Worm (Caenorhabditis elegans) whole organism, early embryonic: ENCODE data around the gene fbxb-65.
"Not testable (repeated sequence)": the region's sequence is repeated elsewhere in the genome, so short reads cannot be mapped to it uniquely, and the experiment has no call there.

Experiments
- B0310.2 ChIP-seq: sonication (generic microtip); optimal IDR thresholded peaks from 2 replicates; lab custom pipeline; 2016; ENCODE audit warnings: mild to moderate bottlenecking, missing genetic modification characterization, missing compliant biosample characterization
- F13C5.2 ChIP-seq: sonication (generic microtip); optimal IDR thresholded peaks from 2 replicates; lab custom pipeline; 2017; ENCODE audit warnings: mild to moderate bottlenecking, missing genetic modification characterization, inconsistent platforms, missing compliant biosample characterization
- aly-1 ChIP-seq: sonication (generic microtip); optimal IDR thresholded peaks from 2 replicates; lab custom pipeline; 2016; ENCODE audit warnings: missing genetic modification characterization, missing compliant biosample characterization
- ama-1 ChIP-seq: fragments of 150-350 bp; optimal IDR thresholded peaks from 2 replicates; lab custom pipeline; 2014
- ceh-13 ChIP-seq: fragments of 200-800 bp; sonication (Bioruptor generic); optimal IDR thresholded peaks from 2 replicates; lab custom pipeline; 2018; ENCODE audit warnings: mild to moderate bottlenecking, missing genetic modification characterization, missing compliant biosample characterization
- ceh-36 ChIP-seq: sonication (generic microtip); optimal IDR thresholded peaks from 2 replicates; lab custom pipeline; 2016; ENCODE audit warnings: missing genetic modification characterization, inconsistent platforms, missing compliant biosample characterization
- ets-7 ChIP-seq: sonication (generic microtip); optimal IDR thresholded peaks from 2 replicates; lab custom pipeline; 2016; ENCODE audit warnings: missing genotype, missing genetic modification characterization, missing compliant biosample characterization
- flt-1 ChIP-seq: fragments of 200-800 bp; sonication (Bioruptor generic); IDR thresholded peaks from 2 replicates; pipeline ENCODE4 v1.3.6; 2022; ENCODE audit warnings: missing genetic modification characterization, missing compliant biosample characterization
- hmbx-1 ChIP-seq: sonication (generic microtip); optimal IDR thresholded peaks from 2 replicates; lab custom pipeline; 2016; ENCODE audit warnings: mild to moderate bottlenecking, missing genetic modification characterization, missing compliant biosample characterization
- hmg-4 ChIP-seq: fragments of 200-800 bp; sonication (Bioruptor generic); optimal IDR thresholded peaks from 2 replicates; lab custom pipeline; 2018; ENCODE audit warnings: mild to moderate bottlenecking, missing genetic modification characterization, missing compliant biosample characterization
- hnd-1 ChIP-seq: sonication (generic microtip); optimal IDR thresholded peaks from 2 replicates; lab custom pipeline; 2016; ENCODE audit warnings: missing genetic modification characterization, missing compliant biosample characterization
- pes-1 ChIP-seq: fragments of 200-800 bp; sonication (Bioruptor generic); IDR thresholded peaks from 2 replicates; pipeline ENCODE4 v1.3.6; 2022; ENCODE audit warnings: missing genetic modification reagents, missing genetic modification characterization, missing compliant biosample characterization
- scrt-1 ChIP-seq: fragments of 200-800 bp; sonication (Bioruptor generic); IDR thresholded peaks from 2 replicates; pipeline ENCODE4 v1.3.6; 2022; ENCODE audit warnings: missing genetic modification characterization, missing compliant biosample characterization
- sea-1 ChIP-seq: fragments of 200-800 bp; sonication (Bioruptor generic); conservative IDR thresholded peaks from 2 replicates; pipeline ENCODE4 v1.3.6; 2022; ENCODE audit warnings: missing genetic modification characterization, missing compliant biosample characterization
- tbx-11 ChIP-seq: fragments of 200-800 bp; sonication (Bioruptor generic); IDR thresholded peaks from 2 replicates; pipeline ENCODE4 v1.3.6; 2022; ENCODE audit warnings: missing genetic modification characterization, missing compliant biosample characterization
- tbx-37 ChIP-seq: fragments of 200-800 bp; sonication (Bioruptor generic); conservative IDR thresholded peaks from 2 replicates; pipeline ENCODE4 v1.3.6; 2022; ENCODE audit warnings: missing genetic modification reagents, missing genetic modification characterization, missing compliant biosample characterization
- tra-4 ChIP-seq: sonication (generic microtip); optimal IDR thresholded peaks from 2 replicates; lab custom pipeline; 2017; ENCODE audit warnings: missing genetic modification characterization, missing compliant biosample characterization

The fbxb-65 gene

ce11 chrV:19312975-19313374 is 16.4 kb upstream of the fbxb-65 start, which contains the start of gene fbxb-64:
TSS of gene fbxb-64 (plus strand) at chrV:19313275.
- no peak for TF ChIP-seq tra-4 (tag; lab: Kevin White, UChicago)
- no peak for TF ChIP-seq hnd-1 (tag; lab: Kevin White, UChicago)
- no peak for TF ChIP-seq flt-1
- TF ChIP-seq ets-7 (tag; lab: Kevin White, UChicago) = no peak
- TF ChIP-seq ama-1 (lab: Kevin White, UChicago) = no peak
- no peak for TF ChIP-seq aly-1 (tag; lab: Kevin White, UChicago)
- no peak for TF ChIP-seq tbx-11 (GFP tag; lab: Robert Waterston, UW)
- TF ChIP-seq ceh-13 (GFP tag; lab: Kevin White, UChicago) = no peak
- no peak for TF ChIP-seq F13C5.2
- TF ChIP-seq tbx-37 (GFP tag; lab: Robert Waterston, UW) = no peak
- TF ChIP-seq hmbx-1 (tag; lab: Kevin White, UChicago) = no peak
- TF ChIP-seq sea-1 (GFP tag; lab: Robert Waterston, UW) = no peak
- no peak for TF ChIP-seq ceh-36 (tag; lab: Kevin White, UChicago)
- TF ChIP-seq pes-1 (GFP tag; lab: Robert Waterston, UW) = no peak
- no peak for TF ChIP-seq hmg-4 (GFP tag; lab: Kevin White, UChicago)
- no peak for TF ChIP-seq B0310.2
- TF ChIP-seq scrt-1 (GFP tag; lab: Robert Waterston, UW) = no peak

DNA sequence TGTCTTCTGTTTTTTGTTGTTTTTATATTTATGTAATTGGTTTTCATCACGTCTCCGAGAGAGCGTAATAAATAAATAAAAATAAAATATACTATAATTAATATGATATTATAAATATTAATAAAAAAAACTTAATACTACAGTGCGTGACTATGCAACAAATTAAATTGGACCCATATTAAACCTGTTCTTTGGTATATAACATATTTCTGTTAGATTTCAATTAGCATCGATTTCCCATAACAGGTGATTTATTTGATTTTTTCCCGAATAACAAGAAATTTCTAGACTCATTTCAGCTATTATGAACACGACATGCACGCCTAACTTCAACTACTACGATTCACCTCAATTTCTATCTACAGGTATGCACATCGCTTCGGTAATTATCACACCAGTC is 12.3 kb upstream of the fbxb-65 start, which contains the start of gene srh-208:
TSS of gene srh-208 (plus strand) at position 301 of the 400 bp plus-strand sequence.
- not testable (repeated sequence) for TF ChIP-seq sea-1 (GFP tag; lab: Robert Waterston, UW); pes-1 (GFP tag; lab: Robert Waterston, UW); ets-7 (tag; lab: Kevin White, UChicago)

ce11 chrV:19319460-19319995 is 9.8 kb upstream of the fbxb-65 start, which contains the start of gene C43D7.7:
TSS of gene C43D7.7 (minus strand) at chrV:19319510.
- TF ChIP-seq sea-1 (GFP tag; lab: Robert Waterston, UW) = no peak

DNA sequence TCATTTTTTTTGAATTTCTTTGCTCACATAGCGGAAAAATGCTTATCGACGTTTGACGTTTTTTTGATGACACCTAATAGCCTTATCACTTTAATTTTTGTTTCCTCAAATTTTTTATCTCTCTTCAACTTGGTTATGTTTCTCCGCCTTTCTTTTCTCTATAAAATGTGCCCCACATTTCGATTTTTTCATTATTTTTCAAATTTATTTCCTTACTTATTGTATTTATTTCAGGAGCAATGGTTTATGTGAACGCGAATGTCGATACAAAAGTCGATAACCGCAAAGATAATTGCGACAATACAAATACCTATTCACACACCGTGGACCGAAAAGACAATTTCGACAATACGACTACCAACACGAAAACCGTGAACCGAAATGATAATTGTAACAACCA is 9.0 kb upstream of the fbxb-65 start, which contains the start of gene sdz-6:
TSS of gene sdz-6 (plus strand) at position 229 of the 400 bp plus-strand sequence.
- no peak for TF ChIP-seq tbx-37 (GFP tag; lab: Robert Waterston, UW)
- no peak for TF ChIP-seq aly-1 (tag; lab: Kevin White, UChicago)
- TF ChIP-seq flt-1 = no peak
- TF ChIP-seq F13C5.2 = no peak
- TF ChIP-seq ama-1 (lab: Kevin White, UChicago) = no peak
- TF ChIP-seq scrt-1 (GFP tag; lab: Robert Waterston, UW) = no peak
- TF ChIP-seq ets-7 (tag; lab: Kevin White, UChicago) = no peak
- TF ChIP-seq hnd-1 (tag; lab: Kevin White, UChicago) = no peak
- no peak for TF ChIP-seq hmg-4 (GFP tag; lab: Kevin White, UChicago)
- no peak for TF ChIP-seq ceh-13 (GFP tag; lab: Kevin White, UChicago)
- no peak for TF ChIP-seq pes-1 (GFP tag; lab: Robert Waterston, UW)
- no peak for TF ChIP-seq B0310.2
- no peak for TF ChIP-seq sea-1 (GFP tag; lab: Robert Waterston, UW)
- no peak for TF ChIP-seq hmbx-1 (tag; lab: Kevin White, UChicago)
- TF ChIP-seq ceh-36 (tag; lab: Kevin White, UChicago) = no peak
- TF ChIP-seq tra-4 (tag; lab: Kevin White, UChicago) = no peak
- TF ChIP-seq tbx-11 (GFP tag; lab: Robert Waterston, UW) = no peak

- TF ChIP-seq pes-1 (GFP tag; lab: Robert Waterston, UW) = no peak
- TF ChIP-seq aly-1 (tag; lab: Kevin White, UChicago) = no peak
- no peak for TF ChIP-seq tra-4 (tag; lab: Kevin White, UChicago)
- no peak for TF ChIP-seq ama-1 (lab: Kevin White, UChicago)
Measured at ce11 chrV:19322387-19322786, 7.0 kb upstream of the fbxb-65 start, which contains the start of gene C43D7.4. TSS of gene C43D7.4 (minus strand) at chrV:19322487.

DNA sequence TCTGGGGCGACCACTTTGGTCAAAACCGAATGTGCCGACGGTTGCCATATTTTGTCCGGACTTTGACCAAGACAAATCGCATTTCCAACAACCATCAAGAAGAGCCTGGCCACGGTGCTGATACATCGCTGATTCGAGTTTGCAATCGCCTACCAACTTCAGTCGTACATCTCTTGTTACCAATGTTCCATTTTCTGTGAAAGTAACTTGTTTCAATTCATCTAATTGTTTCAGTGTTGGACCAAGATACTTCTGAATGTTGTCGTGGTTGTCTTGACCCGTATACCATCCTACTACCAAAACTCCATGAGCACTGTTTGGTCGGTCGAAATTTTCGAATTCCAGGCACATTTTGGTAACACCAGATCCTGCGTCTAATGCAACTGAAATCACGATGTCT is 3.9 kb upstream of the fbxb-65 start:
- TF ChIP-seq tra-4 (tag; lab: Kevin White, UChicago) = no peak
- no peak for TF ChIP-seq B0310.2
- no peak for TF ChIP-seq scrt-1 (GFP tag; lab: Robert Waterston, UW)
- TF ChIP-seq sea-1 (GFP tag; lab: Robert Waterston, UW) = no peak
- TF ChIP-seq hmg-4 (GFP tag; lab: Kevin White, UChicago) = no peak
- no peak for TF ChIP-seq hnd-1 (tag; lab: Kevin White, UChicago)

ce11 chrV:19337333-19337732 is 8.0 kb downstream of the fbxb-65 start:
- TF ChIP-seq hmg-4 (GFP tag; lab: Kevin White, UChicago) = no peak
- TF ChIP-seq flt-1 = no peak
- TF ChIP-seq hnd-1 (tag; lab: Kevin White, UChicago) = no peak
- no peak for TF ChIP-seq ceh-36 (tag; lab: Kevin White, UChicago)
- no peak for TF ChIP-seq tra-4 (tag; lab: Kevin White, UChicago)
- no peak for TF ChIP-seq tbx-11 (GFP tag; lab: Robert Waterston, UW)
- TF ChIP-seq B0310.2 = no peak
- TF ChIP-seq hmbx-1 (tag; lab: Kevin White, UChicago) = no peak
- TF ChIP-seq ets-7 (tag; lab: Kevin White, UChicago) = no peak
- no peak for TF ChIP-seq tbx-37 (GFP tag; lab: Robert Waterston, UW)
- no peak for TF ChIP-seq pes-1 (GFP tag; lab: Robert Waterston, UW)
- TF ChIP-seq sea-1 (GFP tag; lab: Robert Waterston, UW) = no peak
- TF ChIP-seq ceh-13 (GFP tag; lab: Kevin White, UChicago) = no peak
- TF ChIP-seq F13C5.2 = no peak
- no peak for TF ChIP-seq scrt-1 (GFP tag; lab: Robert Waterston, UW)
- TF ChIP-seq ama-1 (lab: Kevin White, UChicago) = no peak
- TF ChIP-seq aly-1 (tag; lab: Kevin White, UChicago) = no peak
